Worm (Caenorhabditis elegans): Measurements from ENCODE around the gene str-196.

The str-196 gene

DNA sequence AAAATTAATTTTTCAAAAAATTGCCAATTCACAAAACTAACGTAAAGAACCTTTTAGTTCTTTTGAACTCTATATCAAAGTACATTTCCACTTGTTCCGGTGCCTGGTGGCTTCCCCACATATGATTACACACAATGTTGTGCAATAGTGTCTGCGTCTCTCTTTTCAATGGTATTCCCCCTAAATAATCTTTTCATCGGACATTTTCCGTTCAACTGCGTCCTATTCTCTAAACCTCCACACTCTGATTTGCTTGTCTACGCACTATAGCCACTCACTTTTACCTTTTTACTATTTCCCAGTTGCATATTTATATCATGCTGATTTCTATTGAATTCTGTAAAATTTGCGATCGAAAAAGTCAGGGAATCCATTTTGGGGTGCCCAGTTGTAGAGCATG is 40.5 kb downstream of the str-196 start, which contains the start of gene nhr-58:
TSS of gene nhr-58 (plus strand) at position 214 of the 400 bp plus-strand sequence.
- TF ChIP-seq ztf-1 (GFP tag; conservative IDR thresholded peaks at IDR 0.05) (no peak), mdl-1 (tag; optimal IDR thresholded peaks at IDR 0.05) (peak in 1 of 2 experiments; percentile 51), ama-1 (optimal IDR thresholded peaks at IDR 0.05) (no peak), zag-1 (tag; optimal IDR thresholded peaks at IDR 0.05) (no peak), snpc-4 (tag; optimal IDR thresholded peaks at IDR 0.05) (peak; percentile 17), nhr-11 (tag; optimal IDR thresholded peaks at IDR 0.05) (no peak), F13H6.1 (tag; optimal IDR thresholded peaks at IDR 0.05) (peak; percentile 81), nhr-77 (tag; optimal IDR thresholded peaks at IDR 0.05) (no peak), elt-3 (tag; optimal IDR thresholded peaks at IDR 0.05) (no peak), gmeb-1 (tag; optimal IDR thresholded peaks at IDR 0.05) (peak; percentile 29), nhr-237 (tag; optimal IDR thresholded peaks at IDR 0.05) (no peak), blmp-1 (tag; optimal IDR thresholded peaks at IDR 0.05; ENCODE audit: insufficient read depth) (peak; percentile 64), unc-62 (GFP tag; optimal IDR thresholded peaks at IDR 0.05) (no peak), mab-5 (tag; optimal IDR thresholded peaks at IDR 0.05) (no peak), nhr-23 (tag; optimal IDR thresholded peaks at IDR 0.05) (no peak), nhr-129 (tag; optimal IDR thresholded peaks at IDR 0.05) (peak; percentile 97), lsy-2 (tag; optimal IDR thresholded peaks at IDR 0.05) (no peak), fos-1 (tag; optimal IDR thresholded peaks at IDR 0.05) (peak; percentile 93), unc-55 (GFP tag; optimal IDR thresholded peaks at IDR 0.05) (peak; percentile 70), egl-27 (tag; optimal IDR thresholded peaks at IDR 0.05) (peak; percentile 83), nhr-10 (tag; optimal IDR thresholded peaks at IDR 0.05) (no peak), Y55F3AM.14 (GFP tag; optimal IDR thresholded peaks at IDR 0.05) (no peak), nhr-21 (tag; optimal IDR thresholded peaks at IDR 0.05) (peak; percentile 66), ceh-16 (tag; optimal IDR thresholded peaks at IDR 0.05) (peak; percentile 18), nhr-12 (tag; optimal IDR thresholded peaks at IDR 0.05) (no peak), sma-3 (GFP tag; optimal IDR thresholded peaks at IDR 0.05) (peak; percentile 61), crh-2 (tag; optimal IDR thresholded peaks at IDR 0.05) (peak; percentile 63), C34F6.9 (tag; optimal IDR thresholded peaks at IDR 0.05) (peak; percentile 62), sma-9 (GFP tag; optimal IDR thresholded peaks at IDR 0.05) (peak; percentile 99), sma-9 (tag; optimal IDR thresholded peaks at IDR 0.05) (peak; percentile 43), ZK546.5 (tag; optimal IDR thresholded peaks at IDR 0.05) (no peak), nhr-6 (tag; optimal IDR thresholded peaks at IDR 0.05) (peak; percentile 15)

ce11 chrV:534176-534575 is 42.6 kb downstream of the str-196 start, which contains the start of gene nhr-132:
Gene nhr-132, plus strand, starts transcription at chrV:534446.
- no peak for TF ChIP-seq nhr-23 (tag; optimal IDR thresholded peaks at IDR 0.05)
- peak; percentile 91 for TF ChIP-seq nhr-129 (tag; optimal IDR thresholded peaks at IDR 0.05)
- TF ChIP-seq aly-2 (tag; optimal IDR thresholded peaks at IDR 0.05), result no peak
- peak; percentile 32 for TF ChIP-seq gmeb-1 (tag; optimal IDR thresholded peaks at IDR 0.05)
- peak; percentile 21 for TF ChIP-seq sma-3 (GFP tag; optimal IDR thresholded peaks at IDR 0.05)
- TF ChIP-seq lsy-2 (tag; optimal IDR thresholded peaks at IDR 0.05), result peak in 1 of 2 experiments; percentile 38
- no peak for TF ChIP-seq unc-62 (GFP tag; optimal IDR thresholded peaks at IDR 0.05)
- peak; percentile 27 for TF ChIP-seq F13H6.1 (tag; optimal IDR thresholded peaks at IDR 0.05)
- peak; percentile 88 for TF ChIP-seq sma-9 (GFP tag; optimal IDR thresholded peaks at IDR 0.05)
- no peak for TF ChIP-seq sma-9 (tag; optimal IDR thresholded peaks at IDR 0.05)
- TF ChIP-seq nhr-25 (tag; optimal IDR thresholded peaks at IDR 0.05), result peak; percentile 48
- peak; percentile 29 for TF ChIP-seq crh-2 (tag; optimal IDR thresholded peaks at IDR 0.05)
- TF ChIP-seq fos-1 (tag; optimal IDR thresholded peaks at IDR 0.05), result peak; percentile 37
- no peak for TF ChIP-seq ceh-16 (tag; optimal IDR thresholded peaks at IDR 0.05)
- peak; percentile 20 for TF ChIP-seq C34F6.9 (tag; optimal IDR thresholded peaks at IDR 0.05)

DNA sequence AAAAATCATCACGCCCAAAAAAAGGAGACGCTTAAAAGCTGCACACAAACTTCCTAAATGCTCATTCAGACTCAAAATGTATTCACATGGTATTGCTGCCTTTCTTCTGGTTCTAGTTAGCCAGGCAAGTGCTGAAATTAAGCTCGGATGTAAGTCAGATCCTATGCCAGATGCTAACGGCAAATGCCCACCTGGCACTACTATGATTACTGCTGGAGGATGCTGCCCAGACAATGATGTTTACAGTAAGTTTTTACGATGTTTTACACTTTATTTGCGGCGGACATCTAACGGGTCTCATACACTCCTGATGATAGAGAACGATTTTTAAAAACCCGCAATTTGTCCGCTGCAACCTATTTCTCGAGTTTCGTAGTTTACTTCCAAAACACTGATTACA is 45.0 kb downstream of the str-196 start, which contains the start of gene C14C6.5:
TSS of gene C14C6.5 (plus strand) at position 58 of the 400 bp plus-strand sequence.
- TF ChIP-seq sem-4 (tag; optimal IDR thresholded peaks at IDR 0.05) (no peak), nhr-77 (tag; optimal IDR thresholded peaks at IDR 0.05) (no peak), unc-62 (GFP tag; optimal IDR thresholded peaks at IDR 0.05) (no peak), lin-39 (tag; optimal IDR thresholded peaks at IDR 0.05) (no peak), snpc-4 (tag; optimal IDR thresholded peaks at IDR 0.05) (no peak), sma-9 (GFP tag; optimal IDR thresholded peaks at IDR 0.05) (no peak), sma-9 (tag; optimal IDR thresholded peaks at IDR 0.05) (no peak), nhr-6 (tag; optimal IDR thresholded peaks at IDR 0.05) (no peak)

DNA sequence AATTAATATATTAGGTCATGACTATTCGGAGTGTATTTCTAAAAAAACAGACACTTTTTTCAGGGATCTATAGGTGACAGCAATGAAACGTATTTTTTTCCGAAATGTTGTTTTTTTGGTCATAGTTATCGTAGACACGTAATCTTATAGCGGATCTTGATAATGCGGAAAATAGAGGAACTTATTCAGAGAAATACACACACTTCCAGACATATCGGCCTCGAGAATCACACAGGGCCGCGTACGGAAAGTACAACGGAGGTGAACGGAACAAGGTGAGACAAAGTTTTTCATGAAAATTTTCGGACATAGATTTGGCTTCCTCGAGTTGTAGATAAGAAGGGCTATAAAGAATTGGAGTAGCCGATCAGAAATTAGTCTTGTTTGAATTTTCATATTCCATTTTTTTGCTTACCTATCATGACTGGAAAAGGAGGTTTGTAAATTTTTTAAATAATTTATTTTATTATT is 47.5 kb downstream of the str-196 start, which contains the start of gene nhr-155:
TSS of gene nhr-155 (plus strand) at position 421 of the 471 bp plus-strand sequence.
- TF ChIP-seq snpc-4 (tag; optimal IDR thresholded peaks at IDR 0.05), result no peak
- TF ChIP-seq nhr-21 (tag; optimal IDR thresholded peaks at IDR 0.05), result no peak
- TF ChIP-seq nhr-77 (tag; optimal IDR thresholded peaks at IDR 0.05), result no peak
- TF ChIP-seq mdl-1 (tag; optimal IDR thresholded peaks at IDR 0.05), result no peak
- TF ChIP-seq sma-9 (GFP tag; optimal IDR thresholded peaks at IDR 0.05), result peak; percentile 81
- TF ChIP-seq sma-9 (tag; optimal IDR thresholded peaks at IDR 0.05), result no peak
- TF ChIP-seq nhr-129 (tag; optimal IDR thresholded peaks at IDR 0.05), result no peak
- TF ChIP-seq unc-62 (GFP tag; optimal IDR thresholded peaks at IDR 0.05), result no peak
- TF ChIP-seq nhr-11 (tag; optimal IDR thresholded peaks at IDR 0.05), result no peak
- no peak for TF ChIP-seq F13H6.1 (tag; optimal IDR thresholded peaks at IDR 0.05)
- TF ChIP-seq lin-11 (tag; optimal IDR thresholded peaks at IDR 0.05), result no peak
- no peak for TF ChIP-seq crh-2 (tag; optimal IDR thresholded peaks at IDR 0.05)
- TF ChIP-seq ceh-16 (tag; optimal IDR thresholded peaks at IDR 0.05), result peak; percentile 30
- no peak for TF ChIP-seq nhr-12 (tag; optimal IDR thresholded peaks at IDR 0.05)
- peak; percentile 95 for TF ChIP-seq elt-1 (tag; optimal IDR thresholded peaks at IDR 0.05)
- no peak for TF ChIP-seq mab-5 (tag; optimal IDR thresholded peaks at IDR 0.05)
- peak; percentile 26 for TF ChIP-seq nhr-23 (tag; optimal IDR thresholded peaks at IDR 0.05)
